Fruit fly (Drosophila melanogaster): ENCODE data around the gene Las.

Gene Las

dm6 chr3L:20384086-20384810 is 47.9 kb downstream of the Las start, which contains the start of the genes CG5498 and fbl (continued):
- peak; percentile 47 for TF ChIP-seq CG8388 (GFP tag; optimal IDR thresholded peaks at IDR 0.05)
- TF ChIP-seq dpn (GFP tag; optimal IDR thresholded peaks at IDR 0.05) = peak; percentile 50 to 73
- peak; percentile 35 for TF ChIP-seq jumu (GFP tag; optimal IDR thresholded peaks at IDR 0.05)
- TF ChIP-seq CG6765 (GFP tag; optimal IDR thresholded peaks at IDR 0.05) = peak; percentile 52
- peak; percentile 18 for TF ChIP-seq Side (GFP tag; optimal IDR thresholded peaks at IDR 0.05)
- TF ChIP-seq Hey (tag; optimal IDR thresholded peaks at IDR 0.05) = no peak
- TF ChIP-seq dati (GFP tag; IDR thresholded peaks at IDR 0.05) = no peak
- peak; percentile 76 for TF ChIP-seq CG12659 (GFP tag; optimal IDR thresholded peaks at IDR 0.05)
- TF ChIP-seq Tbp (GFP tag; optimal IDR thresholded peaks at IDR 0.05) = no peak
- TF ChIP-seq CG4707 (GFP tag; optimal IDR thresholded peaks at IDR 0.05) = no peak
- TF ChIP-seq Drgx (GFP tag; IDR thresholded peaks at IDR 0.05) = peak; percentile 62
- TF ChIP-seq CG17328 (GFP tag; IDR thresholded peaks at IDR 0.05) = no peak
- TF ChIP-seq Ravus (GFP tag; IDR thresholded peaks at IDR 0.05) = no peak
- TF ChIP-seq CG12391 (tag; optimal IDR thresholded peaks at IDR 0.05) = peak; percentile 80
- peak in 1 of 2 experiments; percentile 40 for TF ChIP-seq Eip74EF (GFP tag; optimal IDR thresholded peaks at IDR 0.05)
- TF ChIP-seq sna (GFP tag; IDR thresholded peaks at IDR 0.05; ENCODE audit: partially characterized antibody) = 0 out of 2 replicates have a peak, but pooled peaks have one; percentile 31
- TF ChIP-seq jing (GFP tag; optimal IDR thresholded peaks at IDR 0.05) = no peak
- no peak for TF ChIP-seq eyg (GFP tag; optimal IDR thresholded peaks at IDR 0.05)
- TF ChIP-seq yki (optimal IDR thresholded peaks at IDR 0.05) = no peak
- TF ChIP-seq pho (GFP tag; optimal IDR thresholded peaks at IDR 0.05) = peak; percentile 38
- peak; percentile 7 for TF ChIP-seq CG5180 (GFP tag; optimal IDR thresholded peaks at IDR 0.05)
- TF ChIP-seq zfh2 (GFP tag; optimal IDR thresholded peaks at IDR 0.05) = peak; percentile 45
- no peak for TF ChIP-seq fru (optimal IDR thresholded peaks at IDR 0.05)
- TF ChIP-seq CG17912 (GFP tag; optimal IDR thresholded peaks at IDR 0.05) = no peak
- no peak for TF ChIP-seq CG16863 (GFP tag; optimal IDR thresholded peaks at IDR 0.05)
- TF ChIP-seq CG8944 (GFP tag; optimal IDR thresholded peaks at IDR 0.05) = peak; percentile 2
- TF ChIP-seq sc (optimal IDR thresholded peaks at IDR 0.05) = no peak
- TF ChIP-seq sc (GFP tag; optimal IDR thresholded peaks at IDR 0.05) = no peak
- no peak for TF ChIP-seq ssp (GFP tag; IDR thresholded peaks at IDR 0.05)
- peak; percentile 12 for TF ChIP-seq CG2202 (tag; optimal IDR thresholded peaks at IDR 0.05)
- peak; percentile 74 for TF ChIP-seq CG17829 (tag; optimal IDR thresholded peaks at IDR 0.05)
- peak; percentile 29 for TF ChIP-seq ewg (GFP tag; optimal IDR thresholded peaks at IDR 0.05)
- peak in 1 of 2 experiments; percentile 24 for TF ChIP-seq chif (GFP tag; optimal IDR thresholded peaks at IDR 0.05)
- TF ChIP-seq CG6854 (GFP tag; optimal IDR thresholded peaks at IDR 0.05) = no peak
- TF ChIP-seq phol (tag; optimal IDR thresholded peaks at IDR 0.05) = peak; percentile 74
- peak; percentile 35 for TF ChIP-seq Dek (tag; optimal IDR thresholded peaks at IDR 0.05)
- TF ChIP-seq CG9437 (GFP tag; optimal IDR thresholded peaks at IDR 0.05) = peak; percentile 52
- peak; percentile 63 for TF ChIP-seq NfI (GFP tag; optimal IDR thresholded peaks at IDR 0.05)
- no peak for TF ChIP-seq peb (GFP tag; IDR thresholded peaks at IDR 0.05)
- TF ChIP-seq CG3847 (GFP tag; IDR thresholded peaks at IDR 0.05) = peak; percentile 56
- TF ChIP-seq CG3407 (GFP tag; optimal IDR thresholded peaks at IDR 0.05) = no peak
- TF ChIP-seq Abd-B (GFP tag; optimal IDR thresholded peaks at IDR 0.05) = no peak
- no peak for TF ChIP-seq pan (optimal IDR thresholded peaks at IDR 0.05)
- TF ChIP-seq pan (GFP tag; optimal IDR thresholded peaks at IDR 0.05 in 1 of 2, IDR thresholded peaks at IDR 0.05 in 1 of 2) = peak in 1 of 2 experiments; percentile 46
- peak; percentile 45 for TF ChIP-seq CG10209 (GFP tag; optimal IDR thresholded peaks at IDR 0.05)
- no peak for TF ChIP-seq tup (GFP tag; optimal IDR thresholded peaks at IDR 0.05)
- 0 out of 3 replicates have a peak, but pooled peaks have one; percentile 30 for TF ChIP-seq Doc3 (GFP tag; IDR thresholded peaks at IDR 0.05; ENCODE audit: partially characterized antibody)
- no peak for TF ChIP-seq CG6654 (GFP tag; optimal IDR thresholded peaks at IDR 0.05)
- peak; percentile 11 for TF ChIP-seq Hmx (GFP tag; optimal IDR thresholded peaks at IDR 0.05)
- peak; percentile 43 for TF ChIP-seq CG10431 (GFP tag; optimal IDR thresholded peaks at IDR 0.05)

All from whole organism, embryonic.